Fruit fly (Drosophila melanogaster): ENCODE measurements around the gene Naa60.

Gene Naa60

dm6 chr3L:9744060-9744549 is 17.4 kb downstream of the Naa60 start (continued):
- TF ChIP-seq luna (GFP tag; optimal IDR thresholded peaks at IDR 0.05) (no peak), CG6854 (GFP tag; optimal IDR thresholded peaks at IDR 0.05) (peak; percentile 65), ind (GFP tag; optimal IDR thresholded peaks at IDR 0.05) (peak; percentile 94), NfI (GFP tag; optimal IDR thresholded peaks at IDR 0.05) (peak; percentile 73), ash1 (GFP tag; optimal IDR thresholded peaks at IDR 0.05) (no peak), CG3163 (GFP tag; optimal IDR thresholded peaks at IDR 0.05) (peak; percentile 27), CG5180 (GFP tag; optimal IDR thresholded peaks at IDR 0.05) (peak; percentile 87), CG18599 (GFP tag; optimal IDR thresholded peaks at IDR 0.05) (peak; percentile 89), CG2120 (GFP tag; optimal IDR thresholded peaks at IDR 0.05) (peak; percentile 70), Gug (GFP tag; IDR thresholded peaks at IDR 0.05) (peak; percentile 73), MTF-1 (GFP tag; optimal IDR thresholded peaks at IDR 0.05; ENCODE audit: borderline replicate concordance) (peak; percentile 76), bbx (GFP tag; IDR thresholded peaks at IDR 0.05; ENCODE audit: partially characterized antibody) (no peak), gt (GFP tag; IDR thresholded peaks at IDR 0.05) (no peak), Optix (GFP tag; IDR thresholded peaks at IDR 0.05) (peak; percentile 71), Mrtf (GFP tag; IDR thresholded peaks at IDR 0.05) (peak; percentile 81), CG30403 (GFP tag; optimal IDR thresholded peaks at IDR 0.05) (peak; percentile 91), CG4707 (GFP tag; optimal IDR thresholded peaks at IDR 0.05) (peak; percentile 93), cato (GFP tag; optimal IDR thresholded peaks at IDR 0.05; ENCODE audit: borderline replicate concordance) (peak; percentile 61), toy (GFP tag; IDR thresholded peaks at IDR 0.05) (0 out of 2 replicates have a peak, but pooled peaks have one; percentile 22), CG12071 (GFP tag; optimal IDR thresholded peaks at IDR 0.05) (peak; percentile 86), corto (GFP tag; optimal IDR thresholded peaks at IDR 0.05) (peak; percentile 89), Trl (optimal IDR thresholded peaks at IDR 0.05) (no peak), Trl (GFP tag; optimal IDR thresholded peaks at IDR 0.05) (peak; percentile 82), CG4282 (GFP tag; optimal IDR thresholded peaks at IDR 0.05) (peak; percentile 4), Dll (GFP tag; IDR thresholded peaks at IDR 0.05; ENCODE audit: partially characterized antibody) (no peak), tup (GFP tag; optimal IDR thresholded peaks at IDR 0.05) (no peak), nmo (GFP tag; optimal IDR thresholded peaks at IDR 0.05) (peak; percentile 86), CG12219 (GFP tag; optimal IDR thresholded peaks at IDR 0.05) (peak; percentile 62), tap (tag; optimal IDR thresholded peaks at IDR 0.05) (peak; percentile 91), CG33213 (GFP tag; optimal IDR thresholded peaks at IDR 0.05) (peak; percentile 78), psq (GFP tag; optimal IDR thresholded peaks at IDR 0.05) (no peak), CG13624 (GFP tag; optimal IDR thresholded peaks at IDR 0.05) (peak; percentile 72), Lim3 (GFP tag; IDR thresholded peaks at IDR 0.05) (no peak), D19A (tag; optimal IDR thresholded peaks at IDR 0.05) (peak; percentile 92), cas (GFP tag; IDR thresholded peaks at IDR 0.05) (peak; percentile 70; the same call in 1 of the 2 replicates), Dfd (GFP tag; optimal IDR thresholded peaks at IDR 0.05) (no peak), mam (GFP tag; optimal IDR thresholded peaks at IDR 0.05) (peak; percentile 53), unpg (GFP tag; optimal IDR thresholded peaks at IDR 0.05) (peak; percentile 88), crp (GFP tag; optimal IDR thresholded peaks at IDR 0.05) (peak in 1 of 2 experiments; percentile 31), schlank (tag; optimal IDR thresholded peaks at IDR 0.05) (peak; percentile 17), Sry-δ (GFP tag; optimal IDR thresholded peaks at IDR 0.05) (peak; percentile 59), eve (GFP tag; optimal IDR thresholded peaks at IDR 0.05) (no peak), D (optimal IDR thresholded peaks at IDR 0.05) (no peak), D (GFP tag; optimal IDR thresholded peaks at IDR 0.05) (peak; percentile 95), caup (GFP tag; optimal IDR thresholded peaks at IDR 0.05; ENCODE audit: severe bottlenecking) (peak; percentile 68), CG7372 (GFP tag; IDR thresholded peaks at IDR 0.05) (peak; percentile 86), usp (GFP tag; optimal IDR thresholded peaks at IDR 0.05) (no peak), CG7839 (tag; optimal IDR thresholded peaks at IDR 0.05) (peak; percentile 83), kay (GFP tag; optimal IDR thresholded peaks at IDR 0.05) (peak; percentile 56), hb (GFP tag; IDR thresholded peaks at IDR 0.05; ENCODE audit: partially characterized antibody) (no peak), pb (GFP tag; optimal IDR thresholded peaks at IDR 0.05) (peak; percentile 92)
